Fruit fly (Drosophila melanogaster): ENCODE measurements around the gene slif.
A peak's percentile ranks its signal among the peaks of the same experiment; 100 is the strongest.

- no peak for TF ChIP-seq CG7368 (GFP tag; optimal IDR thresholded peaks at IDR 0.05)
- TF ChIP-seq dsx (GFP tag; optimal IDR thresholded peaks at IDR 0.05; ENCODE audit: poor library complexity, severe bottlenecking) = no peak
- TF ChIP-seq CG16779 (tag; optimal IDR thresholded peaks at IDR 0.05) = no peak
- peak; percentile 60 for TF ChIP-seq cyc (GFP tag; optimal IDR thresholded peaks at IDR 0.05)
- peak; percentile 71 for TF ChIP-seq esn (GFP tag; optimal IDR thresholded peaks at IDR 0.05)
- no peak for TF ChIP-seq Ets21C (GFP tag; optimal IDR thresholded peaks at IDR 0.05)
- TF ChIP-seq CG6792 (GFP tag; optimal IDR thresholded peaks at IDR 0.05) = peak; percentile 36
- TF ChIP-seq Eip78C (GFP tag) = peak; percentile 84
- TF ChIP-seq CG6276 (GFP tag; optimal IDR thresholded peaks at IDR 0.05) = no peak
- no peak for TF ChIP-seq Gug (GFP tag; IDR thresholded peaks at IDR 0.05)
- no peak for TF ChIP-seq Hr38 (GFP tag; optimal IDR thresholded peaks at IDR 0.05)
- no peak for TF ChIP-seq Eip93F (GFP tag; optimal IDR thresholded peaks at IDR 0.05)
- TF ChIP-seq net (GFP tag; optimal IDR thresholded peaks at IDR 0.05) = no peak
These were observed 12.8 kb upstream of the slif start, which contains the start of gene EMC4 for dm6 chr3L:22868070-22868469.
